Worm (Caenorhabditis elegans): ENCODE results near the gene F49F1.5.
"Not testable (repeated sequence)": the region's sequence is repeated elsewhere in the genome, so short reads cannot be mapped to it uniquely, and the experiment has no call there.

F49F1.5 gene

DNA sequence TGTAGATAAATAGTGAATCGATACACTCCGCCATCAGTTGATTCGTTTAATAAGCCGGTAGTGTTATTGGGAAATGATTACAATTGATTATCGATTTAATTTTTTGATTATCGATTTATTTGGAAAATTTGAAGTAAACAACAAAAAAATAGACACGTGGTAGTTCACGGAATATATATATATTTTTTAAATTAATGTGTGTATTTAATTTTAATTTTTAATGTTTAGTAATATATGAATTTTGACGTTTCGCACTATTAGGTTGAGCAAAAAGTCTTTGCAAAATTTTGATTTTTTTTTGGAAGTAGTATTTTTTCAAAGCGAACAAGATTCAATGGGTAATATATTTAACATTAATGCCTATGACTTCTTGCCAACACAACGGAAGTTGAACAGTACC lies 22.8 kb upstream of the F49F1.5 start, which contains the start of gene F49F1.12:
F49F1.12 (minus strand) TSS at position 101 of the 400 bp plus-strand sequence.
- TF ChIP-seq dmd-4 (tag; optimal IDR thresholded peaks at IDR 0.05; ENCODE audit: borderline replicate concordance); rnt-1 (tag; optimal IDR thresholded peaks at IDR 0.05); dve-1 (tag; optimal IDR thresholded peaks at IDR 0.05): not testable (repeated sequence)

DNA sequence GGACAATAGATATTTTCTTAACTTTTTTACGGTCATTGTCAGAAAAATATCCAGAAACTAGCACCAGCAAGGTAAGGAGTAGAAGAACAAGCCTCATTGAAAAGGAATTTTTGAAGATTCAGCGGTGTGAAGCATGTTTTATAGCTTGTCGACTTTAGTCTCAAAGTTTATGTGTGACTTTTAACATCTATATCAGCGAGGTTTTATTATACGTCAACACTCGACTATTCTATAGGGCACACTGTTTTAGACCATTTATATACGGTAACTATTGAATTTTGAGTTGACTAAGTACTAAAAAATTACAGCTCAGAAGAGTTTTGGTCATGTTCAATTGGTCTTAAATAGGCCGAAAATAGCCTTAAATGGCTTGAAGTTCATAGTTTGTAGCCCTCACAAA lies 21.1 kb upstream of the F49F1.5 start, which contains the start of gene F49F1.11:
F49F1.11 (minus strand) TSS at position 101 of the 400 bp plus-strand sequence.
- TF ChIP-seq ceh-30 (tag; optimal IDR thresholded peaks at IDR 0.05) (no peak), pqm-1 (tag; optimal IDR thresholded peaks at IDR 0.05) (no peak), unc-42 (tag; optimal IDR thresholded peaks at IDR 0.05) (no peak), ceh-31 (tag; optimal IDR thresholded peaks at IDR 0.05) (no peak), pax-1 (tag; optimal IDR thresholded peaks at IDR 0.05) (no peak), T23F11.4 (GFP tag; optimal IDR thresholded peaks at IDR 0.05) (no peak), F13H6.1 (tag; optimal IDR thresholded peaks at IDR 0.05) (no peak), odd-2 (tag; optimal IDR thresholded peaks at IDR 0.05) (no peak)

ce11 chrIV:4140265-4140664 lies 20.1 kb upstream of the F49F1.5 start, which contains the start of gene F49F1.18:
Gene F49F1.18, minus strand, starts transcription at chrIV:4140365.
- TF ChIP-seq fax-1 (tag; optimal IDR thresholded peaks at IDR 0.05), result no peak
- TF ChIP-seq zip-5 (tag; optimal IDR thresholded peaks at IDR 0.05), result no peak
- TF ChIP-seq npax-4 (tag; optimal IDR thresholded peaks at IDR 0.05), result no peak

- no peak for TF ChIP-seq unc-55 (GFP tag; optimal IDR thresholded peaks at IDR 0.05)
- no peak for TF ChIP-seq odd-2 (tag; optimal IDR thresholded peaks at IDR 0.05)
- TF ChIP-seq dve-1 (tag; optimal IDR thresholded peaks at IDR 0.05), result no peak
- no peak for TF ChIP-seq pag-3 (tag; optimal IDR thresholded peaks at IDR 0.05; ENCODE audit: borderline replicate concordance)
- TF ChIP-seq ahr-1 (tag; optimal IDR thresholded peaks at IDR 0.05), result no peak
- no peak for TF ChIP-seq ceh-18 (tag; optimal IDR thresholded peaks at IDR 0.05)
- TF ChIP-seq pqm-1 (tag; optimal IDR thresholded peaks at IDR 0.05), result no peak
- TF ChIP-seq pax-1 (tag; optimal IDR thresholded peaks at IDR 0.05), result no peak
- TF ChIP-seq ceh-19 (GFP tag; optimal IDR thresholded peaks at IDR 0.05), result no peak
- TF ChIP-seq ceh-9 (tag; optimal IDR thresholded peaks at IDR 0.05), result no peak
- no peak for TF ChIP-seq ceh-2 (tag; optimal IDR thresholded peaks at IDR 0.05)
- no peak for TF ChIP-seq sdc-2 (tag; optimal IDR thresholded peaks at IDR 0.05)
- no peak for TF ChIP-seq ceh-48 (tag; optimal IDR thresholded peaks at IDR 0.05)
- TF ChIP-seq hlh-13 (GFP tag; optimal IDR thresholded peaks at IDR 0.05), result no peak
- no peak for TF ChIP-seq elt-2 (tag; optimal IDR thresholded peaks at IDR 0.05)
- TF ChIP-seq C38D4.7 (GFP tag; optimal IDR thresholded peaks at IDR 0.05), result no peak
Observed at ce11 chrIV:4139022-4139421, 18.8 kb upstream of the F49F1.5 start, which contains the start of gene F49F1.10. Gene F49F1.10, minus strand, starts transcription at chrIV:4139122.

DNA sequence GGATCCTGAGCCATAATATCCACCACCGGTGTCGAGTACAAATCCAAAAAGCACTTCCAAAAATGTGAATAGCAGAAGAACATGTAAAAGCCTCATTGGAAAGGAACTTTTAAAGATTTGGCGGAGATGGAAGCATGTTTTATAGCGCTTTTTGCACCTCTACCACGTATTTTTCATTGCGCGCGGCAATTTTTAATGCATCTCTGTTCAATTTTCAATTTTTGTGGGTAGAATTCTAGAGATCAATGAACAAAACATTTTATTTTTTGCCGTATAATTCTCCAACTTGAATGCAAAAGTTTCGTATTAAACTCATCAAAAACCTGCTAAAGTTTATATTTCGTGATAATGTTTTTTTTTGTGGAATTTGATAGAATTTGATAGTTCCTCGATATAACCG lies 17.3 kb upstream of the F49F1.5 start, which contains the start of gene F49F1.9:
F49F1.9 (minus strand) TSS at position 101 of the 400 bp plus-strand sequence.
- no peak for TF ChIP-seq gmeb-2 (tag; optimal IDR thresholded peaks at IDR 0.05)
- no peak for TF ChIP-seq K02D7.2 (tag; optimal IDR thresholded peaks at IDR 0.05)
- TF ChIP-seq ceh-6 (GFP tag; optimal IDR thresholded peaks at IDR 0.05), result no peak
- no peak for TF ChIP-seq sox-2 (GFP tag; IDR thresholded peaks at IDR 0.05)
- TF ChIP-seq pax-1 (tag; optimal IDR thresholded peaks at IDR 0.05), result no peak
- TF ChIP-seq ceh-24 (tag; optimal IDR thresholded peaks at IDR 0.05), result no peak
- no peak for TF ChIP-seq che-1 (tag; optimal IDR thresholded peaks at IDR 0.05)

- TF ChIP-seq hlh-8 (tag; optimal IDR thresholded peaks at IDR 0.05), result no peak
- TF ChIP-seq ceh-48 (tag; optimal IDR thresholded peaks at IDR 0.05), result no peak
- TF ChIP-seq elt-2 (tag; optimal IDR thresholded peaks at IDR 0.05), result no peak
- TF ChIP-seq ceh-24 (tag; optimal IDR thresholded peaks at IDR 0.05), result no peak
- TF ChIP-seq ets-4 (tag; optimal IDR thresholded peaks at IDR 0.05), result no peak
- TF ChIP-seq syd-9 (tag; optimal IDR thresholded peaks at IDR 0.05), result no peak
- TF ChIP-seq ceh-2 (tag; optimal IDR thresholded peaks at IDR 0.05), result no peak
- TF ChIP-seq pqm-1 (tag; optimal IDR thresholded peaks at IDR 0.05), result no peak
- no peak for TF ChIP-seq K09A11.1 (tag; optimal IDR thresholded peaks at IDR 0.05; ENCODE audit: insufficient read depth)
- no peak for TF ChIP-seq ceh-9 (tag; optimal IDR thresholded peaks at IDR 0.05)
- TF ChIP-seq F13H6.1 (tag; optimal IDR thresholded peaks at IDR 0.05), result no peak
- TF ChIP-seq madf-2 (tag; optimal IDR thresholded peaks at IDR 0.05), result no peak
- no peak for TF ChIP-seq T23F11.4 (GFP tag; optimal IDR thresholded peaks at IDR 0.05)
Observed at ce11 chrIV:4135744-4136143, 15.5 kb upstream of the F49F1.5 start, which contains the start of gene F49F1.17. Gene F49F1.17, minus strand, starts transcription at chrIV:4135844.
